Fruit fly (Drosophila melanogaster): ENCODE measurements around the gene ghi.

- TF ChIP-seq pan (optimal IDR thresholded peaks at IDR 0.05) (no peak), CG8478 (optimal IDR thresholded peaks at IDR 0.05) (no peak), psq (optimal IDR thresholded peaks at IDR 0.05) (no peak), EcR (GFP tag; optimal IDR thresholded peaks at IDR 0.05) (no peak), Dll (optimal IDR thresholded peaks at IDR 0.05) (no peak), usp (GFP tag; optimal IDR thresholded peaks at IDR 0.05) (no peak)
Measured at dm6 chr3L:9452422-9452821, 746 bp downstream of the ghi start.

Data from whole organism.